Worm (Caenorhabditis elegans): ENCODE data around the gene grl-27.

DNA sequence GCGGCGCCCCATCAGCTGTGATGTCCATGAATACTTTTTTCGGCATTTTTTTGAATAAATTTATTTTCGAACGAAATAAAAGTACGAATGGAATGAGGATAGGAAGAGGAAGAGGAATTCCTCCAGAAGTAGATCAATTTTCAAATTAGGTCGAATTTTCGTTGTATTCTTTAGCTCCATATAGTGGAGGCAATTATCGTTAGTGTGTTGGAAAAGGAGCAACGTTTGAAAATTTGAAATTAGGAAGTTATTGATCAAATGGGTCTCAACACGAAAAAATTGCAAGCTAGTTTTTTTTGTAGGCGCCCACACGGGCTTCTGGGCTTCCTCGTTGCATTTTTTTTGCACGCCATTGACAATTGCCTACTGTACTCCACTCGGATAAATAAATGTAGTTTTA lies 16.4 kb upstream of the grl-27 start, which contains the start of gene T22F3.12:
- TF ChIP-seq nhr-77 (tag; optimal IDR thresholded peaks at IDR 0.05): no peak
- TF ChIP-seq skn-1 (tag; optimal IDR thresholded peaks at IDR 0.05): no peak
- no peak for TF ChIP-seq lsy-2 (tag; optimal IDR thresholded peaks at IDR 0.05)
- no peak for TF ChIP-seq fos-1 (tag; optimal IDR thresholded peaks at IDR 0.05)
- TF ChIP-seq ztf-11 (tag; optimal IDR thresholded peaks at IDR 0.05): no peak
